Worm (Caenorhabditis elegans) whole organism, L4 larva: Measurements from ENCODE around the gene F07A11.1.

Source experiments
- F10B5.3 ChIP-seq: sonication (generic microtip); optimal IDR thresholded peaks from 2 replicates; lab custom pipeline; 2016; ENCODE audit warnings: mild to moderate bottlenecking, missing genetic modification characterization, missing compliant biosample characterization
- F37D6.2 ChIP-seq: sonication (generic microtip); optimal IDR thresholded peaks from 2 replicates; lab custom pipeline; 2016; ENCODE audit warnings: mild to moderate bottlenecking, missing genetic modification characterization, missing compliant biosample characterization
- F44E2.7 ChIP-seq: fragments of 200-800 bp; sonication (Bioruptor generic); IDR thresholded peaks from 2 replicates; pipeline ENCODE4 v2.1.2; 2022; ENCODE audit warnings: missing genetic modification characterization, missing compliant biosample characterization
- F49E8.2 ChIP-seq: sonication (generic microtip); optimal IDR thresholded peaks from 2 replicates; lab custom pipeline; 2016; ENCODE audit warnings: missing compliant biosample characterization, mild to moderate bottlenecking, missing genetic modification characterization, borderline replicate concordance
- T26A8.4 ChIP-seq: fragments of 200-800 bp; sonication (Bioruptor generic); IDR thresholded peaks from 2 replicates; pipeline ENCODE4 v1.3.6; 2022; ENCODE audit warnings: missing genetic modification characterization, missing compliant biosample characterization
- Y105C5A.15 ChIP-seq: fragments of 200-800 bp; sonication (Bioruptor generic); IDR thresholded peaks from 2 replicates; pipeline ENCODE4 v1.3.6; 2022; ENCODE audit warnings: missing genetic modification characterization, missing compliant biosample characterization
- Y48G9A.11 ChIP-seq: fragments of 200-800 bp; sonication (Bioruptor generic); IDR thresholded peaks from 2 replicates; pipeline ENCODE4 v1.3.6; 2022; ENCODE audit warnings: missing genetic modification reagents, missing genetic modification characterization, missing compliant biosample characterization
- Y75B8A.6 ChIP-seq: fragments of 200-800 bp; sonication (Bioruptor generic); IDR thresholded peaks from 2 replicates; pipeline ENCODE4 v1.3.6; 2022; ENCODE audit warnings: missing genetic modification reagents, missing genetic modification characterization, missing compliant biosample characterization
- ZK546.5 ChIP-seq, 2 experiments: sonication (generic microtip); optimal IDR thresholded peaks; 2 replicates each; lab custom pipeline; 2017; ENCODE audit warnings: missing biosample characterization in 2 of 2, missing genetic modification characterization in 2 of 2
- aly-2 ChIP-seq: sonication (generic microtip); optimal IDR thresholded peaks from 2 replicates; lab custom pipeline; 2018; ENCODE audit warnings: missing biosample characterization, missing genetic modification characterization
- attf-4 ChIP-seq: sonication (generic microtip); optimal IDR thresholded peaks from 3 replicates; lab custom pipeline; 2017; ENCODE audit warnings: missing biosample characterization, missing genetic modification characterization
- daf-16 ChIP-seq, 3 experiments: sonication (generic microtip); optimal IDR thresholded peaks; 2 replicates each; lab custom pipeline; 2016 to 2017; ENCODE audit warnings: missing genetic modification characterization in 3 of 3, missing genetic modification reagents in 3 of 3, mild to moderate bottlenecking in 2 of 3, missing compliant biosample characterization in 2 of 3, missing biosample characterization in 1 of 3, moderate library complexity in 1 of 3
- dpl-1 ChIP-seq: fragments of 150-350 bp; optimal IDR thresholded peaks from 2 replicates; lab custom pipeline; 2014; ENCODE audit warnings: missing biosample characterization, missing genetic modification reagents, missing genetic modification characterization
- dve-1 ChIP-seq: sonication (generic microtip); optimal IDR thresholded peaks from 2 replicates; lab custom pipeline; 2017; ENCODE audit warnings: antibody characterized with exemption, mild to moderate bottlenecking, missing genetic modification characterization, missing compliant biosample characterization; ENCODE audit not compliant: insufficient read depth
- egl-43 ChIP-seq: fragments of 200-800 bp; sonication (Bioruptor generic); IDR thresholded peaks from 2 replicates; pipeline ENCODE4 v1.3.6; 2022; ENCODE audit warnings: missing genetic modification reagents, missing genetic modification characterization, missing compliant biosample characterization
- fkh-10 ChIP-seq: fragments of 150-350 bp; optimal IDR thresholded peaks from 2 replicates; lab custom pipeline; 2014; ENCODE audit warnings: missing biosample characterization, missing genetic modification reagents, missing genetic modification characterization
- hif-1 ChIP-seq, 2 experiments: sonication (generic microtip); optimal IDR thresholded peaks; 2 replicates each; lab custom pipeline; 2016 to 2017; ENCODE audit warnings: missing compliant biosample characterization in 2 of 2, missing genetic modification characterization in 2 of 2, missing genetic modification reagents in 2 of 2, missing genotype in 2 of 2, mild to moderate bottlenecking in 1 of 2
- hlh-11 ChIP-seq: fragments of 200-800 bp; sonication (Bioruptor generic); optimal IDR thresholded peaks from 2 replicates; lab custom pipeline; 2018; ENCODE audit warnings: mild to moderate bottlenecking, missing genetic modification characterization, missing compliant biosample characterization
- hlh-30 ChIP-seq: sonication (generic microtip); optimal IDR thresholded peaks from 2 replicates; lab custom pipeline; 2017; ENCODE audit warnings: antibody characterized with exemption, mild to moderate bottlenecking, missing genetic modification characterization, missing compliant biosample characterization; ENCODE audit not compliant: insufficient read depth
- lim-7 ChIP-seq: fragments of 200-800 bp; sonication (Bioruptor generic); IDR thresholded peaks from 2 replicates; pipeline ENCODE4 v1.3.6; 2022; ENCODE audit warnings: missing genetic modification characterization, missing compliant biosample characterization
- lin-1 ChIP-seq: fragments of 200-800 bp; sonication (Bioruptor generic); IDR thresholded peaks from 2 replicates; pipeline ENCODE4 v1.3.6; 2022; ENCODE audit warnings: missing genetic modification reagents, missing genetic modification characterization, missing compliant biosample characterization
- lin-13 ChIP-seq: fragments of 150-350 bp; optimal IDR thresholded peaks from 2 replicates; lab custom pipeline; 2014; ENCODE audit warnings: missing biosample characterization, missing genetic modification reagents, missing genetic modification characterization
- lin-15B ChIP-seq: fragments of 150-350 bp; sonication (generic microtip); optimal IDR thresholded peaks from 3 replicates; lab custom pipeline; 2014; ENCODE audit warnings: missing biosample characterization, missing genetic modification characterization
- lin-38 ChIP-seq: fragments of 200-800 bp; sonication (Bioruptor generic); IDR thresholded peaks from 2 replicates; pipeline ENCODE4 v1.3.6; 2022; ENCODE audit warnings: missing genetic modification reagents, missing genetic modification characterization, missing compliant biosample characterization
- lir-3 ChIP-seq: sonication (generic microtip); optimal IDR thresholded peaks from 2 replicates; lab custom pipeline; 2016; ENCODE audit warnings: mild to moderate bottlenecking, missing genetic modification characterization, missing compliant biosample characterization
- madf-9 ChIP-seq: fragments of 200-800 bp; sonication (Bioruptor generic); conservative IDR thresholded peaks from 2 replicates; pipeline ENCODE4 v1.3.6; 2022; ENCODE audit warnings: missing genetic modification reagents, missing genetic modification characterization, missing compliant biosample characterization
- mdl-1 ChIP-seq, 2 experiments: fragments of 150-350 bp in 1 of 2; sonication (generic microtip) in 1 of 2; optimal IDR thresholded peaks; 2 replicates each; lab custom pipeline; 2014 to 2017; ENCODE audit warnings: missing biosample characterization in 2 of 2, missing genetic modification characterization in 2 of 2
- mes-2 ChIP-seq: sonication (generic microtip); optimal IDR thresholded peaks from 2 replicates; lab custom pipeline; 2016; ENCODE audit warnings: missing genotype, mild to moderate bottlenecking, missing genetic modification characterization, missing compliant biosample characterization; ENCODE audit not compliant: poor library complexity, severe bottlenecking
- mxl-3 ChIP-seq: fragments of 200-800 bp; sonication (Bioruptor generic); optimal IDR thresholded peaks from 2 replicates; lab custom pipeline; 2018; ENCODE audit warnings: mild to moderate bottlenecking, missing genetic modification characterization, missing compliant biosample characterization
- nhr-111 ChIP-seq: fragments of 200-800 bp; sonication (Bioruptor generic); optimal IDR thresholded peaks from 2 replicates; lab custom pipeline; 2018; ENCODE audit warnings: mild to moderate bottlenecking, missing genetic modification characterization, missing compliant biosample characterization
- nhr-28 ChIP-seq: fragments of 150-350 bp; optimal IDR thresholded peaks from 2 replicates; lab custom pipeline; 2014; ENCODE audit warnings: missing biosample characterization, missing genetic modification characterization
- nhr-6 ChIP-seq: fragments of 150-350 bp; optimal IDR thresholded peaks from 2 replicates; lab custom pipeline; 2014; ENCODE audit warnings: missing biosample characterization, missing genetic modification characterization
- pha-4 ChIP-seq, 2 experiments: fragments of 150-350 bp in 1 of 2; fragments of 200-800 bp in 1 of 2; sonication (Bioruptor generic) in 1 of 2; IDR thresholded peaks in 1 of 2; optimal IDR thresholded peaks in 1 of 2; 2 replicates each; pipeline versions ENCODE4 v1.3.6 to Lab custom; 2014 to 2022; ENCODE audit warnings: missing genetic modification characterization in 2 of 2, missing genetic modification reagents in 2 of 2, missing biosample characterization in 1 of 2, missing compliant biosample characterization in 1 of 2
- php-3 ChIP-seq: fragments of 200-800 bp; sonication (Bioruptor generic); IDR thresholded peaks from 2 replicates; pipeline ENCODE4 v1.3.6; 2022; ENCODE audit warnings: missing genetic modification reagents, missing genetic modification characterization, missing compliant biosample characterization
- saeg-2 ChIP-seq: fragments of 200-800 bp; sonication (Bioruptor generic); IDR thresholded peaks from 2 replicates; pipeline ENCODE4 v1.3.6; 2022; ENCODE audit warnings: missing genetic modification reagents, missing genetic modification characterization, missing compliant biosample characterization
- sdz-12 ChIP-seq: fragments of 200-800 bp; sonication (Bioruptor generic); optimal IDR thresholded peaks from 2 replicates; lab custom pipeline; 2018; ENCODE audit warnings: mild to moderate bottlenecking, missing genetic modification characterization, missing compliant biosample characterization
- snpc-1.2 ChIP-seq: fragments of 200-800 bp; sonication (Bioruptor generic); IDR thresholded peaks from 2 replicates; pipeline ENCODE4 v1.3.6; 2022; ENCODE audit warnings: missing genetic modification reagents, missing genetic modification characterization, missing compliant biosample characterization
- snpc-4 ChIP-seq: fragments of 150-350 bp; optimal IDR thresholded peaks from 2 replicates; lab custom pipeline; 2014; ENCODE audit warnings: missing biosample characterization, missing genetic modification characterization
- tag-97 ChIP-seq: fragments of 200-800 bp; sonication (Bioruptor generic); IDR thresholded peaks from 2 replicates; pipeline ENCODE4 v1.3.6; 2022; ENCODE audit warnings: missing genetic modification characterization, missing compliant biosample characterization
- unc-39 ChIP-seq: sonication (generic microtip); optimal IDR thresholded peaks from 2 replicates; lab custom pipeline; 2017; ENCODE audit warnings: missing biosample characterization, missing genetic modification characterization
- zag-1 ChIP-seq: fragments of 150-350 bp; optimal IDR thresholded peaks from 2 replicates; lab custom pipeline; 2014; ENCODE audit warnings: missing biosample characterization, missing genetic modification characterization
- zfp-2 ChIP-seq: sonication (generic microtip); optimal IDR thresholded peaks from 2 replicates; lab custom pipeline; 2016; ENCODE audit warnings: mild to moderate bottlenecking, missing genetic modification characterization, missing compliant biosample characterization
- zip-11 ChIP-seq: fragments of 200-800 bp; sonication (Bioruptor generic); IDR thresholded peaks from 2 replicates; pipeline ENCODE4 v1.3.6; 2022; ENCODE audit warnings: missing genetic modification characterization, missing compliant biosample characterization
- zip-2 ChIP-seq: fragments of 150-350 bp; optimal IDR thresholded peaks from 2 replicates; lab custom pipeline; 2014; ENCODE audit warnings: missing biosample characterization, missing genetic modification characterization
- ztf-7 ChIP-seq: fragments of 150-350 bp; optimal IDR thresholded peaks from 2 replicates; lab custom pipeline; 2014; ENCODE audit warnings: missing biosample characterization, missing genetic modification characterization

F07A11.1 gene

ce11 chrII:11545299-11545951 is 46.5 kb downstream of the F07A11.1 start, which contains the start of gene dnj-13 (continued):
- TF ChIP-seq saeg-2 (GFP tag; lab: Robert Waterston, UW) = peak; percentile 93
- TF ChIP-seq tag-97 (GFP tag; lab: Robert Waterston, UW) = peak; percentile 87; the same call in 1 of the 2 replicates
- TF ChIP-seq sdz-12 (GFP tag; lab: Kevin White, UChicago) = peak; percentile 95
- peak; percentile 75 to 76 for TF ChIP-seq mdl-1 (tag; optimal IDR thresholded peaks at IDR 0.05; lab: Kevin White, UChicago)
- TF ChIP-seq F44E2.7 = no peak
- peak; percentile 78 for TF ChIP-seq dpl-1 (GFP tag; lab: Kevin White, UChicago)
- TF ChIP-seq hif-1 (tag; optimal IDR thresholded peaks at IDR 0.05; lab: Kevin White, UChicago) = peak; percentile 77 to 92
- TF ChIP-seq F37D6.2 (tag; lab: Kevin White, UChicago) = peak; percentile 91
- TF ChIP-seq lir-3 (tag; lab: Kevin White, UChicago) = peak; percentile 12
- TF ChIP-seq pha-4 (GFP tag; IDR thresholded peaks at IDR 0.05; lab: Robert Waterston, UW) = peak; percentile 98
- peak; percentile 89 for TF ChIP-seq pha-4 (tag; optimal IDR thresholded peaks at IDR 0.05; lab: Kevin White, UChicago)
- TF ChIP-seq zip-2 (tag; lab: Kevin White, UChicago) = peak; percentile 79
- TF ChIP-seq ZK546.5 (tag; optimal IDR thresholded peaks at IDR 0.05; lab: Kevin White, UChicago) = no peak
- peak; percentile 87 for TF ChIP-seq snpc-1.2 (GFP tag; lab: Robert Waterston, UW)
- no peak for TF ChIP-seq zag-1 (tag; lab: Kevin White, UChicago)
- TF ChIP-seq php-3 (GFP tag; lab: Robert Waterston, UW) = peak; percentile 96
- TF ChIP-seq T26A8.4 (GFP tag; lab: Robert Waterston, UW) = peak; percentile 97
- TF ChIP-seq F49E8.2 (tag; lab: Kevin White, UChicago) = peak; percentile 94
- peak; percentile 88 for TF ChIP-seq mxl-3
- TF ChIP-seq dve-1 = peak; percentile 98
- TF ChIP-seq lin-13 = peak; percentile 91
- peak; percentile 96 for TF ChIP-seq nhr-111
- TF ChIP-seq nhr-6 (tag; lab: Kevin White, UChicago) = peak; percentile 80
- TF ChIP-seq ztf-7 (tag; lab: Kevin White, UChicago) = peak; percentile 39
- peak; percentile 89 for TF ChIP-seq F10B5.3
- no peak for TF ChIP-seq snpc-4

ce11 chrII:11544714-11545113 is 47.2 kb downstream of the F07A11.1 start, which contains the start of gene F54D5.9:
TSS of gene F54D5.9 (minus strand) at chrII:11544828.
- no peak for TF ChIP-seq snpc-1.2 (GFP tag; lab: Robert Waterston, UW)
- no peak for TF ChIP-seq Y48G9A.11 (GFP tag; lab: Robert Waterston, UW)
- no peak for TF ChIP-seq lin-13
- no peak for TF ChIP-seq hif-1 (tag; optimal IDR thresholded peaks at IDR 0.05; lab: Kevin White, UChicago)
- no peak for TF ChIP-seq unc-39 (tag; lab: Kevin White, UChicago)
- no peak for TF ChIP-seq aly-2 (tag; lab: Kevin White, UChicago)
- TF ChIP-seq Y105C5A.15 = no peak
- TF ChIP-seq lin-38 = peak; percentile 14

- TF ChIP-seq lin-15B = no peak
- TF ChIP-seq Y75B8A.6 = no peak
- TF ChIP-seq lim-7 (GFP tag; lab: Robert Waterston, UW) = no peak
- no peak for TF ChIP-seq zfp-2
- TF ChIP-seq fkh-10 (GFP tag; lab: Kevin White, UChicago) = no peak
- TF ChIP-seq, all 104 proteins: peak for 0
Measured at ce11 chrII:11542958-11543357, 49.0 kb downstream of the F07A11.1 start.

ce11 chrII:11542385-11542784 is 49.5 kb downstream of the F07A11.1 start, which contains the start of gene gtf-2E2:
TSS of gene gtf-2E2 (minus strand) at chrII:11542495.
- TF ChIP-seq nhr-28 (tag; lab: Kevin White, UChicago) (peak; percentile 11), madf-9 (no peak), hlh-30 (tag; lab: Kevin White, UChicago) (peak; percentile 6), egl-43 (GFP tag; lab: Robert Waterston, UW) (no peak), attf-4 (no peak), hlh-11 (tag; lab: Kevin White, UChicago) (no peak), lin-1 (GFP tag; lab: Robert Waterston, UW) (no peak), mes-2 (tag; lab: Kevin White, UChicago) (peak; percentile 82), F37D6.2 (tag; lab: Kevin White, UChicago) (no peak), F10B5.3 (no peak), lin-13 (peak; percentile 51), dpl-1 (GFP tag; lab: Kevin White, UChicago) (peak; percentile 34), nhr-6 (tag; lab: Kevin White, UChicago) (peak; percentile 3), zip-11 (GFP tag; lab: Robert Waterston, UW) (no peak), daf-16 (GFP tag; optimal IDR thresholded peaks at IDR 0.05; lab: Kevin White, UChicago) (no peak), daf-16 (tag; optimal IDR thresholded peaks at IDR 0.05; lab: Kevin White, UChicago) (peak; percentile 68)
